Fruit fly (Drosophila melanogaster) whole organism, embryonic: Measurements from ENCODE around the gene CG6766.

Experiments used
- CG10147 ChIP-seq: fragments of 200-800 bp; sonication (Bioruptor generic); optimal IDR thresholded peaks from 2 replicates; lab custom pipeline; 2019; ENCODE audit warnings: missing biosample characterization, mild to moderate bottlenecking, missing genetic modification characterization, moderate library complexity
- CG11398 ChIP-seq: fragments of 200-800 bp; sonication (Bioruptor generic); optimal IDR thresholded peaks from 2 replicates; lab custom pipeline; 2016; ENCODE audit warnings: missing biosample characterization, missing genetic modification characterization
- CG11456 ChIP-seq: fragments of 200-800 bp; sonication (Bioruptor generic); IDR thresholded peaks from 3 replicates; pipeline ENCODE4 v1.3.6; 2022; ENCODE audit warnings: missing biosample characterization, missing genetic modification characterization
- CG12219 ChIP-seq: fragments of 200-800 bp; sonication (Bioruptor generic); optimal IDR thresholded peaks from 3 replicates; lab custom pipeline; 2018; ENCODE audit warnings: missing biosample characterization, mild to moderate bottlenecking, missing genetic modification characterization
- CG12391 ChIP-seq: fragments of 200-800 bp; sonication (Bioruptor generic); optimal IDR thresholded peaks from 3 replicates; lab custom pipeline; 2018; ENCODE audit warnings: missing biosample characterization, mild to moderate bottlenecking, missing genetic modification characterization, moderate library complexity
- CG13424 ChIP-seq: fragments of 200-800 bp; sonication (Bioruptor generic); optimal IDR thresholded peaks from 2 replicates; lab custom pipeline; 2019; ENCODE audit warnings: missing biosample characterization, mild to moderate bottlenecking, missing genetic modification characterization, moderate library complexity
- CG13624 ChIP-seq: fragments of 200-800 bp; sonication (Bioruptor generic); optimal IDR thresholded peaks from 2 replicates; lab custom pipeline; 2016; ENCODE audit warnings: missing biosample characterization, missing genetic modification characterization
- CG14965 ChIP-seq: fragments of 200-800 bp; sonication (Bioruptor generic); optimal IDR thresholded peaks from 2 replicates; lab custom pipeline; 2016; ENCODE audit warnings: missing biosample characterization, missing genetic modification characterization, borderline replicate concordance
- CG15514 ChIP-seq: fragments of 200-800 bp; sonication (Bioruptor generic); optimal IDR thresholded peaks from 3 replicates; lab custom pipeline; 2017; ENCODE audit warnings: missing biosample characterization, missing genetic modification characterization, mild to moderate bottlenecking, moderate library complexity, missing genetic modification reagents
- CG1603 ChIP-seq: fragments of 200-800 bp; sonication (Bioruptor generic); optimal IDR thresholded peaks from 2 replicates; lab custom pipeline; 2019; ENCODE audit warnings: missing biosample characterization, mild to moderate bottlenecking, missing genetic modification characterization, moderate library complexity
- CG16779 ChIP-seq: fragments of 200-800 bp; sonication (Bioruptor generic); IDR thresholded peaks from 2 replicates; pipeline ENCODE4 v1.3.6; 2022; ENCODE audit warnings: missing biosample characterization, missing genetic modification characterization
- CG17385 ChIP-seq: fragments of 200-800 bp; sonication (Bioruptor generic); optimal IDR thresholded peaks from 3 replicates; lab custom pipeline; 2018; ENCODE audit warnings: missing biosample characterization, mild to moderate bottlenecking, missing genetic modification characterization
- CG18599 ChIP-seq: fragments of 200-800 bp; sonication (Bioruptor generic); optimal IDR thresholded peaks from 3 replicates; lab custom pipeline; 2017; ENCODE audit warnings: missing biosample characterization, missing genetic modification characterization, mild to moderate bottlenecking, moderate library complexity, missing genetic modification reagents
- CG30431 ChIP-seq: fragments of 200-800 bp; sonication (Bioruptor generic); optimal IDR thresholded peaks from 2 replicates; lab custom pipeline; 2017; ENCODE audit warnings: missing biosample characterization, missing genetic modification characterization
- CG34422 ChIP-seq: fragments of 200-800 bp; sonication (Bioruptor generic); IDR thresholded peaks from 3 replicates; pipeline ENCODE4 v1.3.6; 2022; ENCODE audit warnings: missing biosample characterization, missing genetic modification characterization
- CG43689 ChIP-seq: fragments of 200-800 bp; sonication (Bioruptor generic); IDR thresholded peaks from 2 replicates; pipeline ENCODE4 v1.3.6; 2022; ENCODE audit warnings: missing biosample characterization, missing genetic modification characterization
- CG5953 ChIP-seq: fragments of 200-800 bp; sonication (Bioruptor generic); IDR thresholded peaks from 2 replicates; pipeline ENCODE4 v1.3.6; 2022; ENCODE audit warnings: missing biosample characterization, missing genetic modification characterization
- CG7556 ChIP-seq: fragments of 200-800 bp; sonication (Bioruptor generic); optimal IDR thresholded peaks from 2 replicates; lab custom pipeline; 2017; ENCODE audit warnings: missing biosample characterization, mild to moderate bottlenecking, missing genetic modification characterization
- CG9727 ChIP-seq: fragments of 200-800 bp; sonication (Bioruptor generic); optimal IDR thresholded peaks from 3 replicates; lab custom pipeline; 2017; ENCODE audit warnings: missing biosample characterization, mild to moderate bottlenecking, missing genetic modification characterization
- CG9797 ChIP-seq: fragments of 200-800 bp; sonication (Bioruptor generic); optimal IDR thresholded peaks from 3 replicates; lab custom pipeline; 2018; ENCODE audit warnings: missing biosample characterization, mild to moderate bottlenecking, missing genetic modification characterization
- CG9932 ChIP-seq: fragments of 200-800 bp; sonication (Bioruptor generic); IDR thresholded peaks from 2 replicates; pipeline ENCODE4 v1.3.6; 2022; ENCODE audit warnings: missing biosample characterization, missing genetic modification characterization
- Dll ChIP-seq: fragments of 200-800 bp; sonication (Bioruptor generic); IDR thresholded peaks from 4 replicates; pipeline ENCODE4 v1.3.6; 2022; ENCODE audit warnings: missing biosample characterization, missing genetic modification characterization; ENCODE audit not compliant: partially characterized antibody
- GATAe ChIP-seq: fragments of 200-800 bp; sonication (Bioruptor generic); conservative IDR thresholded peaks from 2 replicates; pipeline ENCODE4 v1.3.6; 2022; ENCODE audit warnings: missing biosample characterization, missing genetic modification characterization
- HLH54F ChIP-seq: fragments of 200-800 bp; sonication (Bioruptor generic); optimal IDR thresholded peaks from 3 replicates; lab custom pipeline; 2016; ENCODE audit warnings: missing biosample characterization, missing genetic modification characterization
- Hmx ChIP-seq: fragments of 200-800 bp; sonication (Bioruptor generic); optimal IDR thresholded peaks from 2 replicates; lab custom pipeline; 2016; ENCODE audit warnings: missing biosample characterization, missing genetic modification characterization
- Hr39 ChIP-seq: fragments of >200 bp; optimal IDR thresholded peaks from 2 replicates; lab custom pipeline; 2017
- MBD-R2 ChIP-seq: fragments of 200-800 bp; sonication (Bioruptor generic); IDR thresholded peaks from 2 replicates; pipeline ENCODE4 v1.3.6; 2022; ENCODE audit warnings: missing biosample characterization, missing genetic modification characterization
- Scr ChIP-seq: fragments of 200-800 bp; sonication (Bioruptor generic); IDR thresholded peaks from 2 replicates; pipeline ENCODE4 v1.3.6; 2022; ENCODE audit warnings: missing biosample characterization, missing genetic modification characterization; ENCODE audit not compliant: partially characterized antibody
- Ssrp ChIP-seq: fragments of 200-800 bp; sonication (Bioruptor generic); optimal IDR thresholded peaks from 2 replicates; lab custom pipeline; 2018; ENCODE audit warnings: missing biosample characterization, mild to moderate bottlenecking, missing genetic modification characterization, moderate library complexity
- ac ChIP-seq: fragments of 200-800 bp; sonication (Bioruptor generic); optimal IDR thresholded peaks from 3 replicates; lab custom pipeline; 2017; ENCODE audit warnings: missing biosample characterization, mild to moderate bottlenecking, missing genetic modification characterization
- ash1 ChIP-seq: fragments of 200-800 bp; sonication (Bioruptor generic); optimal IDR thresholded peaks from 2 replicates; lab custom pipeline; 2018; ENCODE audit warnings: missing biosample characterization, mild to moderate bottlenecking, missing genetic modification characterization
- bcd ChIP-seq: fragments of 200-800 bp; sonication (Bioruptor generic); optimal IDR thresholded peaks from 2 replicates; lab custom pipeline; 2017; ENCODE audit warnings: missing biosample characterization, mild to moderate bottlenecking, missing genetic modification characterization
- btn ChIP-seq: fragments of 200-800 bp; sonication (Bioruptor generic); optimal IDR thresholded peaks from 2 replicates; lab custom pipeline; 2016; ENCODE audit warnings: missing biosample characterization, missing genetic modification characterization
- emc ChIP-seq: fragments of 200-800 bp; sonication (Bioruptor generic); optimal IDR thresholded peaks from 2 replicates; lab custom pipeline; 2016; ENCODE audit warnings: missing biosample characterization, missing genetic modification characterization
- exex ChIP-seq: fragments of 200-800 bp; sonication (Bioruptor generic); optimal IDR thresholded peaks from 4 replicates; lab custom pipeline; 2018; ENCODE audit warnings: missing biosample characterization, mild to moderate bottlenecking, missing genetic modification characterization, moderate library complexity
- eyg ChIP-seq: fragments of 200-800 bp; sonication (Bioruptor generic); optimal IDR thresholded peaks from 3 replicates; lab custom pipeline; 2016; ENCODE audit warnings: missing biosample characterization, missing genetic modification characterization
- h ChIP-seq: fragments of >200 bp; optimal IDR thresholded peaks from 2 replicates; lab custom pipeline; 2017
- ken ChIP-seq: fragments of 200-800 bp; sonication (Bioruptor generic); IDR thresholded peaks from 3 replicates; pipeline ENCODE4 v1.3.6; 2022; ENCODE audit warnings: missing biosample characterization, missing genetic modification characterization
- lola ChIP-seq, 3 experiments: fragments of >200 bp in 2 of 3; fragments of 200-800 bp in 1 of 3; sonication (Bioruptor generic) in 1 of 3; optimal IDR thresholded peaks; 2 replicates each; lab custom pipeline; 2017 to 2019; ENCODE audit warnings: missing biosample characterization in 3 of 3, missing genetic modification characterization in 3 of 3, mild to moderate bottlenecking in 1 of 3, moderate library complexity in 1 of 3
- nmo ChIP-seq: fragments of 200-800 bp; sonication (Bioruptor generic); optimal IDR thresholded peaks from 2 replicates; lab custom pipeline; 2018; ENCODE audit warnings: missing biosample characterization, mild to moderate bottlenecking, missing genetic modification characterization, moderate library complexity
- pb ChIP-seq: fragments of 200-800 bp; sonication (Bioruptor generic); optimal IDR thresholded peaks from 3 replicates; lab custom pipeline; 2016; ENCODE audit warnings: missing biosample characterization, missing genetic modification characterization
- ro ChIP-seq: fragments of 200-800 bp; sonication (Bioruptor generic); IDR thresholded peaks from 2 replicates; pipeline ENCODE4 v1.3.6; 2022; ENCODE audit warnings: missing biosample characterization, missing genetic modification characterization
- sd ChIP-seq: fragments of 200-800 bp; sonication (Bioruptor generic); optimal IDR thresholded peaks from 3 replicates; lab custom pipeline; 2018; ENCODE audit warnings: missing biosample characterization, mild to moderate bottlenecking, missing genetic modification characterization, moderate library complexity
- tin ChIP-seq: fragments of 200-800 bp; sonication (Bioruptor generic); optimal IDR thresholded peaks from 3 replicates; lab custom pipeline; 2016; ENCODE audit warnings: missing biosample characterization, missing genetic modification characterization
- wor ChIP-seq: fragments of 200-800 bp; sonication (Bioruptor generic); IDR thresholded peaks from 2 replicates; pipeline ENCODE4 v1.3.6; 2022; ENCODE audit warnings: missing biosample characterization, missing genetic modification characterization

CG6766 gene

dm6 chr2L:12011682-12012655 lies 28.5 kb downstream of the CG6766 start (continued):
- peak; percentile 0 for TF ChIP-seq ac (GFP tag; lab: Kevin White, UChicago)
- TF ChIP-seq tin (GFP tag; lab: Kevin White, UChicago), result peak; percentile 76
- no peak for TF ChIP-seq Hmx (GFP tag; lab: Kevin White, UChicago)
- peak; percentile 13 for TF ChIP-seq CG14965 (GFP tag; lab: Kevin White, UChicago)
- TF ChIP-seq Dll (GFP tag; lab: Robert Waterston, UW), result no peak
- peak; percentile 30 for TF ChIP-seq emc
- TF ChIP-seq, all 482 proteins: peak for 274

dm6 chr2L:12010877-12011666 lies 29.4 kb downstream of the CG6766 start:
- TF ChIP-seq bcd (GFP tag; lab: Kevin White, UChicago) (peak; percentile 93), h (lab: Kevin White, UChicago) (no peak), CG11398 (GFP tag; lab: Kevin White, UChicago) (peak; percentile 56), CG9932 (GFP tag; lab: Robert Waterston, UW) (no peak), ro (GFP tag; lab: Robert Waterston, UW) (no peak), tin (GFP tag; lab: Kevin White, UChicago) (peak; percentile 85), CG18599 (GFP tag; lab: Kevin White, UChicago) (peak; percentile 96), CG9797 (GFP tag; lab: Kevin White, UChicago) (peak; percentile 13), CG12391 (peak; percentile 92), Scr (GFP tag; lab: Robert Waterston, UW) (no peak), CG5953 (no peak), CG10147 (GFP tag; lab: Kevin White, UChicago) (peak; percentile 94), lola (GFP tag; optimal IDR thresholded peaks at IDR 0.05; lab: Kevin White, UChicago) (peak in 1 of 3 experiments; percentile 92), sd (tag; lab: Kevin White, UChicago) (peak; percentile 99), wor (GFP tag; lab: Robert Waterston, UW) (no peak), CG17385 (GFP tag; lab: Kevin White, UChicago) (peak; percentile 87), GATAe (GFP tag; lab: Robert Waterston, UW) (no peak), CG15514 (GFP tag; lab: Kevin White, UChicago) (peak; percentile 86), nmo (GFP tag; lab: Kevin White, UChicago) (peak; percentile 93), CG13624 (peak; percentile 16), CG11456 (GFP tag; lab: Robert Waterston, UW) (no peak), Hr39 (lab: Kevin White, UChicago) (no peak), CG30431 (GFP tag; lab: Kevin White, UChicago) (peak; percentile 88), CG1603 (tag; lab: Kevin White, UChicago) (peak; percentile 92), btn (no peak), CG34422 (GFP tag; lab: Robert Waterston, UW) (no peak), ken (GFP tag; lab: Robert Waterston, UW) (no peak), CG7556 (GFP tag; lab: Kevin White, UChicago) (peak; percentile 95), eyg (no peak), ash1 (GFP tag; lab: Kevin White, UChicago) (no peak), pb (GFP tag; lab: Kevin White, UChicago) (no peak), CG9727 (GFP tag; lab: Kevin White, UChicago) (peak; percentile 92), CG43689 (GFP tag; lab: Robert Waterston, UW) (no peak), CG16779 (GFP tag; lab: Robert Waterston, UW) (no peak), CG13424 (tag; lab: Kevin White, UChicago) (peak; percentile 96), CG12219 (GFP tag; lab: Kevin White, UChicago) (peak; percentile 91), HLH54F (GFP tag; lab: Kevin White, UChicago) (peak; percentile 84), exex (tag; lab: Kevin White, UChicago) (peak; percentile 96), Ssrp (peak; percentile 90), MBD-R2 (no peak)
